Worm (Caenorhabditis elegans): ENCODE results near the gene srh-38.

The srh-38 gene

ce11 chrV:2871754-2872504 is 50.6 kb downstream of the srh-38 start (continued):
- TF ChIP-seq D2030.7 (GFP tag; IDR thresholded peaks at IDR 0.05) (no peak), die-1 (tag; optimal IDR thresholded peaks at IDR 0.05) (no peak), snpc-1.1 (tag; optimal IDR thresholded peaks at IDR 0.05; ENCODE audit: insufficient read depth) (no peak), ceh-27 (GFP tag; optimal IDR thresholded peaks at IDR 0.05) (no peak), attf-5 (GFP tag; optimal IDR thresholded peaks at IDR 0.05) (no peak), madf-3 (GFP tag; IDR thresholded peaks at IDR 0.05) (no peak), sdz-38 (tag; optimal IDR thresholded peaks at IDR 0.05) (no peak), hsf-1 (GFP tag; IDR thresholded peaks at IDR 0.05) (peak; percentile 40; the same call in 1 of the 2 replicates), ztf-28 (GFP tag; IDR thresholded peaks at IDR 0.05) (no peak), nhr-179 (tag; optimal IDR thresholded peaks at IDR 0.05) (no peak), mes-4 (tag; optimal IDR thresholded peaks at IDR 0.05) (no peak), rpc-1 (optimal IDR thresholded peaks at IDR 0.05) (no peak), rpc-1 (tag; optimal IDR thresholded peaks at IDR 0.05) (no peak), ccch-3 (GFP tag; optimal IDR thresholded peaks at IDR 0.05) (no peak), lag-1 (GFP tag; IDR thresholded peaks at IDR 0.05) (no peak), let-526 (GFP tag; IDR thresholded peaks at IDR 0.05) (no peak), nhr-120 (GFP tag; IDR thresholded peaks at IDR 0.05) (no peak), cebp-2 (GFP tag; IDR thresholded peaks at IDR 0.05) (no peak), hmg-1.2 (GFP tag; IDR thresholded peaks at IDR 0.05) (no peak), mcd-1 (GFP tag; IDR thresholded peaks at IDR 0.05) (no peak), hrde-1 (tag; optimal IDR thresholded peaks at IDR 0.05; ENCODE audit: borderline replicate concordance) (no peak), unc-130 (GFP tag; optimal IDR thresholded peaks at IDR 0.05) (no peak), rec-8 (tag; optimal IDR thresholded peaks at IDR 0.05) (no peak), Y53F4B.3 (GFP tag; IDR thresholded peaks at IDR 0.05) (no peak), B0261.1 (tag; optimal IDR thresholded peaks at IDR 0.05) (no peak), nfya-2 (GFP tag; IDR thresholded peaks at IDR 0.05) (no peak), ztf-26 (tag; optimal IDR thresholded peaks at IDR 0.05) (no peak), lin-40 (tag; optimal IDR thresholded peaks at IDR 0.05) (no peak), madf-10 (tag; optimal IDR thresholded peaks at IDR 0.05) (peak; percentile 29), Y56A3A.18 (GFP tag; IDR thresholded peaks at IDR 0.05) (peak; percentile 16; the same call in 1 of the 2 replicates), mxl-1 (tag; optimal IDR thresholded peaks at IDR 0.05) (no peak)
